Worm (Caenorhabditis elegans): Measurements from ENCODE around the gene col-167.

col-167 gene

ce11 chrX:6334602-6335001 lies 11.3 kb downstream of the col-167 start:
- TF ChIP-seq unc-39 (tag; optimal IDR thresholded peaks at IDR 0.05) (no peak), fkh-2 (tag; optimal IDR thresholded peaks at IDR 0.05) (no peak), mdl-1 (tag; optimal IDR thresholded peaks at IDR 0.05) (no peak), ceh-9 (tag; optimal IDR thresholded peaks at IDR 0.05) (no peak)

- TF ChIP-seq snpc-4 (tag; optimal IDR thresholded peaks at IDR 0.05) (no peak), elt-2 (tag; optimal IDR thresholded peaks at IDR 0.05) (peak; percentile 12), jun-1 (tag; optimal IDR thresholded peaks at IDR 0.05) (no peak)
These were observed 14.1 kb downstream of the col-167 start for ce11 chrX:6337338-6337737.

ce11 chrX:6337951-6338350 lies 14.7 kb downstream of the col-167 start, which contains the start of gene C03B1.13:
Gene C03B1.13 (minus strand): TSS chrX:6338051.
- TF ChIP-seq sea-2 (GFP tag; optimal IDR thresholded peaks at IDR 0.05) (no peak), daf-12 (tag; optimal IDR thresholded peaks at IDR 0.05) (no peak), nhr-77 (tag; optimal IDR thresholded peaks at IDR 0.05) (no peak), eor-1 (tag; optimal IDR thresholded peaks at IDR 0.05) (no peak), nhr-67 (tag; optimal IDR thresholded peaks at IDR 0.05) (no peak), ceh-82 (tag; optimal IDR thresholded peaks at IDR 0.05) (no peak), skn-1 (tag; optimal IDR thresholded peaks at IDR 0.05) (no peak), jun-1 (tag; optimal IDR thresholded peaks at IDR 0.05) (no peak), pha-4 (tag; optimal IDR thresholded peaks at IDR 0.05) (no peak), fos-1 (tag; optimal IDR thresholded peaks at IDR 0.05) (no peak), nhr-76 (tag; optimal IDR thresholded peaks at IDR 0.05) (no peak), ceh-28 (tag; optimal IDR thresholded peaks at IDR 0.05) (no peak), egl-5 (tag; optimal IDR thresholded peaks at IDR 0.05) (no peak)

ce11 chrX:6338446-6338845 lies 15.2 kb downstream of the col-167 start:
- TF ChIP-seq pqm-1 (tag; optimal IDR thresholded peaks at IDR 0.05) (peak; percentile 99), elt-2 (tag; optimal IDR thresholded peaks at IDR 0.05) (peak; percentile 99), unc-62 (GFP tag; optimal IDR thresholded peaks at IDR 0.05) (no peak), ceh-28 (tag; optimal IDR thresholded peaks at IDR 0.05) (no peak), pha-4 (tag; optimal IDR thresholded peaks at IDR 0.05) (peak; percentile 30), aly-2 (tag; optimal IDR thresholded peaks at IDR 0.05) (no peak), nhr-25 (tag; optimal IDR thresholded peaks at IDR 0.05) (no peak), R02D3.7 (tag; optimal IDR thresholded peaks at IDR 0.05) (no peak), egl-27 (tag; optimal IDR thresholded peaks at IDR 0.05) (peak; percentile 16), hmg-11 (tag; optimal IDR thresholded peaks at IDR 0.05) (no peak)

ce11 chrX:6341513-6341912 lies 18.2 kb downstream of the col-167 start, which contains the start of gene C03B1.7:
Gene C03B1.7 (plus strand): TSS chrX:6341813.
- TF ChIP-seq ceh-9 (tag; optimal IDR thresholded peaks at IDR 0.05): no peak

ce11 chrX:6345785-6346184 lies 22.5 kb downstream of the col-167 start:
- no peak for TF ChIP-seq sea-2 (GFP tag; optimal IDR thresholded peaks at IDR 0.05)
- no peak for TF ChIP-seq ceh-82 (tag; optimal IDR thresholded peaks at IDR 0.05)
- TF ChIP-seq ztf-4 (tag; optimal IDR thresholded peaks at IDR 0.05): no peak
- TF ChIP-seq ceh-9 (tag; optimal IDR thresholded peaks at IDR 0.05): no peak
- no peak for TF ChIP-seq elt-1 (tag; optimal IDR thresholded peaks at IDR 0.05)
- TF ChIP-seq elt-2 (tag; optimal IDR thresholded peaks at IDR 0.05): no peak
- TF ChIP-seq fkh-2 (tag; optimal IDR thresholded peaks at IDR 0.05): no peak
- TF ChIP-seq nhr-43 (tag; optimal IDR thresholded peaks at IDR 0.05; ENCODE audit: poor library complexity, severe bottlenecking): no peak
- no peak for TF ChIP-seq pqm-1 (tag; optimal IDR thresholded peaks at IDR 0.05)
- no peak for TF ChIP-seq egl-27 (tag; optimal IDR thresholded peaks at IDR 0.05)
- no peak for TF ChIP-seq lin-39 (tag; optimal IDR thresholded peaks at IDR 0.05)
- TF ChIP-seq daf-12 (tag; optimal IDR thresholded peaks at IDR 0.05): no peak
- TF ChIP-seq R02D3.7 (tag; optimal IDR thresholded peaks at IDR 0.05): no peak
- no peak for TF ChIP-seq fos-1 (tag; optimal IDR thresholded peaks at IDR 0.05)
- TF ChIP-seq eor-1 (tag; optimal IDR thresholded peaks at IDR 0.05): no peak
- no peak for TF ChIP-seq unc-62 (GFP tag; optimal IDR thresholded peaks at IDR 0.05)
- no peak for TF ChIP-seq tbx-2 (tag; optimal IDR thresholded peaks at IDR 0.05)
- TF ChIP-seq ceh-28 (tag; optimal IDR thresholded peaks at IDR 0.05): no peak
- no peak for TF ChIP-seq mdl-1 (tag; optimal IDR thresholded peaks at IDR 0.05)
